Fruit fly (Drosophila melanogaster) whole organism, adult: Measurements from ENCODE around the gene CG32379.

ENCODE experiments used
- CG11617 ChIP-seq: fragments of 200-800 bp; sonication (Bioruptor generic); optimal IDR thresholded peaks from 2 replicates; lab custom pipeline; 2017; ENCODE audit warnings: mild to moderate bottlenecking, missing biosample characterization, missing genetic modification reagents, missing genetic modification characterization
- CG12768 ChIP-seq: fragments of 200-800 bp; sonication (Bioruptor generic); optimal IDR thresholded peaks from 2 replicates; lab custom pipeline; 2017; ENCODE audit warnings: missing biosample characterization, missing genetic modification characterization, mild to moderate bottlenecking, moderate library complexity, missing genetic modification reagents
- CG14711 ChIP-seq: fragments of 200-800 bp; sonication (Bioruptor generic); optimal IDR thresholded peaks from 2 replicates; lab custom pipeline; 2018; ENCODE audit warnings: missing biosample characterization, mild to moderate bottlenecking, missing genetic modification characterization, moderate library complexity
- CG1620 ChIP-seq: fragments of 200-800 bp; sonication (Bioruptor generic); optimal IDR thresholded peaks from 2 replicates; lab custom pipeline; 2016; ENCODE audit warnings: missing biosample characterization, missing genetic modification characterization
- CG33017 ChIP-seq: fragments of 200-800 bp; sonication (Bioruptor generic); optimal IDR thresholded peaks from 2 replicates; lab custom pipeline; 2018; ENCODE audit warnings: missing biosample characterization, mild to moderate bottlenecking, missing genetic modification characterization, moderate library complexity
- CG5204 ChIP-seq: fragments of 200-800 bp; sonication (Bioruptor generic); optimal IDR thresholded peaks from 2 replicates; lab custom pipeline; 2016; ENCODE audit warnings: missing biosample characterization, missing genetic modification characterization
- CG7045 ChIP-seq: fragments of 200-800 bp; sonication (Bioruptor generic); optimal IDR thresholded peaks from 2 replicates; lab custom pipeline; 2017; ENCODE audit warnings: missing biosample characterization, mild to moderate bottlenecking, missing genetic modification characterization
- CG7101 ChIP-seq: fragments of 200-800 bp; sonication (Bioruptor generic); optimal IDR thresholded peaks from 2 replicates; lab custom pipeline; 2018; ENCODE audit warnings: missing biosample characterization, mild to moderate bottlenecking, missing genetic modification characterization, moderate library complexity
- Clk ChIP-seq: fragments of 200-800 bp; sonication (Bioruptor generic); optimal IDR thresholded peaks from 2 replicates; lab custom pipeline; 2017; ENCODE audit warnings: missing biosample characterization, missing genetic modification characterization
- Crg-1 ChIP-seq: fragments of 200-800 bp; sonication (Bioruptor generic); optimal IDR thresholded peaks from 2 replicates; lab custom pipeline; 2016; ENCODE audit warnings: missing biosample characterization, missing genetic modification characterization
- Hr96 ChIP-seq: fragments of 200-800 bp; sonication (Bioruptor generic); optimal IDR thresholded peaks from 2 replicates; lab custom pipeline; 2016; ENCODE audit warnings: missing biosample characterization, missing genetic modification characterization
- Mnt ChIP-seq: fragments of 200-800 bp; sonication (Bioruptor generic); optimal IDR thresholded peaks from 2 replicates; lab custom pipeline; 2016; ENCODE audit warnings: missing biosample characterization, mild to moderate bottlenecking, missing genetic modification characterization
- bab1 ChIP-seq: fragments of 200-800 bp; sonication (Bioruptor generic); optimal IDR thresholded peaks from 3 replicates; lab custom pipeline; 2019; ENCODE audit warnings: missing biosample characterization, mild to moderate bottlenecking, missing genetic modification characterization, moderate library complexity
- cic ChIP-seq: fragments of 200-800 bp; sonication (Bioruptor generic); optimal IDR thresholded peaks from 2 replicates; lab custom pipeline; 2017; ENCODE audit warnings: missing biosample characterization, mild to moderate bottlenecking, missing genetic modification characterization, moderate library complexity
- cnc ChIP-seq, 2 experiments: fragments of >200 bp; optimal IDR thresholded peaks; 2 replicates each; lab custom pipeline; 2017
- kay ChIP-seq: fragments of 200-800 bp; sonication (Bioruptor generic); peaks from one replicate; lab custom pipeline; 2016; ENCODE audit warnings: missing biosample characterization, missing genetic modification characterization, borderline replicate concordance
- ovo ChIP-seq: fragments of 200-800 bp; sonication (Bioruptor generic); optimal IDR thresholded peaks from 2 replicates; lab custom pipeline; 2016; ENCODE audit warnings: missing biosample characterization, missing genetic modification characterization
- pad ChIP-seq: fragments of 200-800 bp; sonication (Bioruptor generic); optimal IDR thresholded peaks from 3 replicates; lab custom pipeline; 2017; ENCODE audit warnings: missing biosample characterization, missing genetic modification characterization, mild to moderate bottlenecking, moderate library complexity, missing genetic modification reagents
- tj ChIP-seq: fragments of 200-800 bp; sonication (Bioruptor generic); optimal IDR thresholded peaks from 3 replicates; lab custom pipeline; 2017; ENCODE audit warnings: missing biosample characterization, mild to moderate bottlenecking, missing genetic modification characterization, moderate library complexity
- toe ChIP-seq: fragments of 200-800 bp; sonication (Bioruptor generic); optimal IDR thresholded peaks from 2 replicates; lab custom pipeline; 2016; ENCODE audit warnings: missing biosample characterization, missing genetic modification characterization

CG32379 gene

dm6 chr3L:7396055-7396454 lies at the start of gene CG32379:
Gene CG32379, plus strand, starts transcription at chr3L:7396355.
- TF ChIP-seq CG7101 (tag; lab: Kevin White, UChicago) (no peak), Hr96 (no peak), CG7045 (GFP tag; lab: Kevin White, UChicago) (no peak), CG1620 (GFP tag; lab: Kevin White, UChicago) (no peak), Crg-1 (GFP tag; lab: Kevin White, UChicago) (no peak), CG33017 (tag; lab: Kevin White, UChicago) (no peak), CG14711 (tag; lab: Kevin White, UChicago) (no peak), kay (no peak), cnc (optimal IDR thresholded peaks at IDR 0.05; lab: Kevin White, UChicago) (no peak), toe (GFP tag; lab: Kevin White, UChicago) (no peak), bab1 (no peak), CG12768 (GFP tag; lab: Kevin White, UChicago) (no peak), Clk (GFP tag; lab: Kevin White, UChicago) (no peak), ovo (GFP tag; lab: Kevin White, UChicago) (no peak), cic (no peak), pad (no peak), CG5204 (GFP tag; lab: Kevin White, UChicago) (no peak), Mnt (GFP tag; lab: Kevin White, UChicago) (no peak), CG11617 (GFP tag; lab: Kevin White, UChicago) (no peak)

DNA sequence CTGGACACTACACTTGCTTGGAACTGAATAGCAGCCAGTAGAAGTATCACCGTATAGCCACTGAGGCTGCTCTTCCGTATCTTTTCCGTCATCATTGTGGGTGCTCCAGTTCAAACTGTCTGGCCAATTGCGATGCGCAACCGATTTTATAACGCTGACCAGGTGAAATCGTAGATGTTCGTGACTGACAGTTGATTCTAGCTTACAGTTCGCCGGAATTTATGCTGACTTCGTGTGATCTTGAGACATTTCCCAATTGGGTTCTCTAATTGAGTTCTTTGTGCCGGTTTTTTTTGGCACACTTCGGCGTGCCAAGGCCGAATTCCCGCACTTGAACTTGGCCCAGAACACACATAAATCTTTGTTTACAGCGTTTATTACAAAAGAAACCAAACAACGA lies 49.2 kb upstream of the CG32379 start, which contains the start of gene CG14834:
CG14834 (minus strand) TSS at position 173 of the 400 bp plus-strand sequence.
- no peak for TF ChIP-seq ovo (GFP tag; lab: Kevin White, UChicago)
- peak; percentile 93 for TF ChIP-seq tj (GFP tag; lab: Kevin White, UChicago)

dm6 chr3L:7347984-7348631 lies 48.0 kb upstream of the CG32379 start, which contains the start of the genes Srp19 and qm:
Gene Srp19, minus strand, starts transcription at chr3L:7348034.
Gene qm, plus strand, starts transcription at chr3L:7348313.
- TF ChIP-seq cnc (optimal IDR thresholded peaks at IDR 0.05; lab: Kevin White, UChicago) (no peak), CG1620 (GFP tag; lab: Kevin White, UChicago) (no peak), CG7045 (GFP tag; lab: Kevin White, UChicago) (no peak), pad (no peak), Hr96 (no peak), Mnt (GFP tag; lab: Kevin White, UChicago) (peak; percentile 58), toe (GFP tag; lab: Kevin White, UChicago) (no peak), CG11617 (GFP tag; lab: Kevin White, UChicago) (peak; percentile 29), CG12768 (GFP tag; lab: Kevin White, UChicago) (peak; percentile 43), ovo (GFP tag; lab: Kevin White, UChicago) (peak; percentile 5), tj (GFP tag; lab: Kevin White, UChicago) (peak; percentile 19), Clk (GFP tag; lab: Kevin White, UChicago) (no peak), cic (no peak), CG14711 (tag; lab: Kevin White, UChicago) (peak; percentile 43), CG7101 (tag; lab: Kevin White, UChicago) (peak; percentile 49), CG33017 (tag; lab: Kevin White, UChicago) (peak; percentile 26), bab1 (peak; percentile 67), CG5204 (GFP tag; lab: Kevin White, UChicago) (no peak), kay (no peak), Crg-1 (GFP tag; lab: Kevin White, UChicago) (no peak)

DNA sequence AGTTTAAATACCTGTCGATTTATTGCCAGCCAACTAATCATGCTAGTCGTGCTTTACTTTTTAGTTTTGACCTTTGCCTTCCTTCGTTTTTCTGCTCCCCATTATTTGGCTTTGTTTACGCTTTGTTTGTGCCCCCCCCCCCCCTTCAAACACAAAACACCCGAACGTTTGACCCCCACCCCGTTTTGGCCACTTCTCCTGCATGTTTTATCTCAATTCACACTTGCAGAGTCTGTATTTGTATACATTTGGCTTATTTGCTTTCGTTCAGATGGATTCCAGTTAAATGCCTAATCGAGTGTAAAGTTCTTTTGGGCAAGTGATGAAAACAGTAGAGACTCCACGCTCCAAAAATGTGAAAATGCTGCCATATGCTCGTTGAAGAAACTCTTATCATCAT lies 46.8 kb upstream of the CG32379 start:
- TF ChIP-seq cic (no peak), CG14711 (tag; lab: Kevin White, UChicago) (no peak), CG7101 (tag; lab: Kevin White, UChicago) (no peak), Mnt (GFP tag; lab: Kevin White, UChicago) (no peak), Hr96 (no peak), CG7045 (GFP tag; lab: Kevin White, UChicago) (no peak), ovo (GFP tag; lab: Kevin White, UChicago) (no peak), CG1620 (GFP tag; lab: Kevin White, UChicago) (no peak), CG5204 (GFP tag; lab: Kevin White, UChicago) (no peak), CG33017 (tag; lab: Kevin White, UChicago) (no peak), CG12768 (GFP tag; lab: Kevin White, UChicago) (no peak), kay (no peak), Crg-1 (GFP tag; lab: Kevin White, UChicago) (no peak), cnc (optimal IDR thresholded peaks at IDR 0.05; lab: Kevin White, UChicago) (no peak), pad (no peak), CG11617 (GFP tag; lab: Kevin White, UChicago) (no peak), bab1 (no peak), toe (GFP tag; lab: Kevin White, UChicago) (no peak), Clk (GFP tag; lab: Kevin White, UChicago) (no peak), tj (GFP tag; lab: Kevin White, UChicago) (no peak)

dm6 chr3L:7356386-7357117 lies 39.6 kb upstream of the CG32379 start, which contains the start of gene CTCF:
Gene CTCF, minus strand, starts transcription at chr3L:7356713.
- TF ChIP-seq Mnt (GFP tag; lab: Kevin White, UChicago) (peak; percentile 40), CG1620 (GFP tag; lab: Kevin White, UChicago) (no peak), bab1 (peak; percentile 43), ovo (GFP tag; lab: Kevin White, UChicago) (no peak), CG14711 (tag; lab: Kevin White, UChicago) (peak; percentile 22), CG11617 (GFP tag; lab: Kevin White, UChicago) (peak; percentile 31), Crg-1 (GFP tag; lab: Kevin White, UChicago) (no peak), pad (peak; percentile 53), tj (GFP tag; lab: Kevin White, UChicago) (peak; percentile 49), cic (peak; percentile 22), CG5204 (GFP tag; lab: Kevin White, UChicago) (no peak), kay (no peak), CG7045 (GFP tag; lab: Kevin White, UChicago) (no peak), CG33017 (tag; lab: Kevin White, UChicago) (no peak), Hr96 (no peak), Clk (GFP tag; lab: Kevin White, UChicago) (no peak), CG7101 (tag; lab: Kevin White, UChicago) (peak; percentile 29)
